Fruit fly (Drosophila melanogaster) whole organism, prepupa: ENCODE measurements around the gene CG43084.

Experiments used
- CG3032 ChIP-seq: fragments of 200-800 bp; optimal IDR thresholded peaks from 2 replicates; lab custom pipeline; 2019; ENCODE audit warnings: missing biosample characterization, mild to moderate bottlenecking, missing genetic modification characterization, moderate library complexity
- CG31627 ChIP-seq: fragments of 200-800 bp; sonication (Bioruptor generic); optimal IDR thresholded peaks from 3 replicates; lab custom pipeline; 2016; ENCODE audit warnings: missing biosample characterization, missing genetic modification characterization
- CG32006 ChIP-seq: fragments of 200-800 bp; sonication (Bioruptor generic); optimal IDR thresholded peaks from 3 replicates; lab custom pipeline; 2017; ENCODE audit warnings: missing biosample characterization, mild to moderate bottlenecking, missing genetic modification characterization
- CG3919 ChIP-seq: fragments of 200-800 bp; sonication (Bioruptor generic); optimal IDR thresholded peaks from 3 replicates; lab custom pipeline; 2016; ENCODE audit warnings: missing biosample characterization, missing genetic modification characterization
- CG6808 ChIP-seq: fragments of 200-800 bp; sonication (Bioruptor generic); optimal IDR thresholded peaks from 3 replicates; lab custom pipeline; 2017; ENCODE audit warnings: missing biosample characterization, missing genetic modification characterization, mild to moderate bottlenecking, moderate library complexity, missing genetic modification reagents
- CG8319 ChIP-seq: fragments of 200-800 bp; sonication (Bioruptor generic); optimal IDR thresholded peaks from 3 replicates; lab custom pipeline; 2016; ENCODE audit warnings: missing biosample characterization, missing genetic modification characterization
- CG9139 ChIP-seq: fragments of 200-800 bp; sonication (Bioruptor generic); optimal IDR thresholded peaks from 3 replicates; lab custom pipeline; 2017; ENCODE audit warnings: missing biosample characterization, mild to moderate bottlenecking, missing genetic modification characterization
- Gug ChIP-seq: fragments of 200-800 bp; sonication (Bioruptor generic); IDR thresholded peaks from 2 replicates; pipeline ENCODE4 v1.3.6; 2022; ENCODE audit warnings: missing biosample characterization, missing genetic modification characterization
- Lpt ChIP-seq: fragments of 200-800 bp; sonication (Bioruptor generic); optimal IDR thresholded peaks from 3 replicates; lab custom pipeline; 2016; ENCODE audit warnings: missing biosample characterization, missing genetic modification characterization
- OdsH ChIP-seq: fragments of 200-800 bp; sonication (Bioruptor generic); optimal IDR thresholded peaks from 3 replicates; lab custom pipeline; 2016; ENCODE audit warnings: missing biosample characterization, missing genetic modification characterization
- cyc ChIP-seq: fragments of 200-800 bp; sonication (Bioruptor generic); optimal IDR thresholded peaks from 3 replicates; lab custom pipeline; 2016; ENCODE audit warnings: missing biosample characterization, missing genetic modification characterization

DNA sequence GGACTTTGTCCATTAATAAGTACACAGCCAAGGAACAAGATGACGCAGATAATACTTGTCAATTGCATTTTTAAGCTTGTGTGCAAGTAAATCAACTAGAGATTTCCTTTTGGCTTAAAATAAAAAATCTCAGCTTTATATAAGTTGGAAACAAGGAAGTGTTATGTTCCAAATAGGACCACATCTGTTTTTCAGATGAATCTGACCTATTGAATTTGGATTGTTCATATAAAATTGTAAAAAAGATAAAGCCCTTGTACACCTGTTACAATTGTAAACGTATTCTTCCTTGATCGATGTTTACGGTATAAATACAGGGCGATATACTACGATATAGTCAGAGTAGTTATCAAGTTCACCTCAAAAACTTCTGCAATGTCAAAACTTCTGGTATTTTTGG lies 6.6 kb downstream of the CG43084 start, which contains the start of the genes Eig71Ef and Eig71Eg:
- TF ChIP-seq CG32006 (GFP tag; lab: Kevin White, UChicago) = no peak
- no peak for TF ChIP-seq CG9139 (GFP tag; lab: Kevin White, UChicago)
- TF ChIP-seq CG3919 (GFP tag; lab: Kevin White, UChicago) = no peak
- no peak for TF ChIP-seq CG3032 (tag; lab: Kevin White, UChicago)
- TF ChIP-seq CG6808 = no peak
- TF ChIP-seq CG8319 (GFP tag; lab: Kevin White, UChicago) = no peak
- TF ChIP-seq cyc (GFP tag; lab: Kevin White, UChicago) = no peak
- TF ChIP-seq Lpt (GFP tag; lab: Kevin White, UChicago) = no peak
- TF ChIP-seq CG31627 (GFP tag; lab: Kevin White, UChicago) = no peak
- no peak for TF ChIP-seq OdsH
- TF ChIP-seq Gug = no peak
